Fruit fly (Drosophila melanogaster) whole organism, embryonic: ENCODE results near the gene Atac2.
A peak's percentile ranks its signal among the peaks of the same experiment; 100 is the strongest.

ENCODE experiments used
- C15 ChIP-seq: fragments of 200-800 bp; sonication (Bioruptor generic); IDR thresholded peaks from 3 replicates; pipeline ENCODE4 v1.3.6; 2022; ENCODE audit warnings: missing biosample characterization, missing genetic modification characterization
- CG11085 ChIP-seq: fragments of 200-800 bp; sonication (Bioruptor generic); IDR thresholded peaks from 2 replicates; pipeline ENCODE4 v1.3.6; 2022; ENCODE audit warnings: missing biosample characterization, missing genetic modification characterization
- CG11504 ChIP-seq: fragments of 200-800 bp; sonication (Bioruptor generic); optimal IDR thresholded peaks from 3 replicates; lab custom pipeline; 2019; ENCODE audit warnings: missing biosample characterization, mild to moderate bottlenecking, missing genetic modification characterization, moderate library complexity
- CG12071 ChIP-seq: fragments of 200-800 bp; sonication (Bioruptor generic); optimal IDR thresholded peaks from 3 replicates; lab custom pipeline; 2018; ENCODE audit warnings: missing biosample characterization, mild to moderate bottlenecking, missing genetic modification characterization
- CG13287 ChIP-seq: fragments of 200-800 bp; sonication (Bioruptor generic); IDR thresholded peaks from 2 replicates; pipeline ENCODE4 v1.3.6; 2022; ENCODE audit warnings: missing biosample characterization, missing genetic modification characterization; ENCODE audit not compliant: partially characterized antibody
- CG13775 ChIP-seq: fragments of 200-800 bp; sonication (Bioruptor generic); optimal IDR thresholded peaks from 3 replicates; lab custom pipeline; 2017; ENCODE audit warnings: missing biosample characterization, mild to moderate bottlenecking, missing genetic modification characterization
- CG1529 ChIP-seq: fragments of 200-800 bp; sonication (Bioruptor generic); optimal IDR thresholded peaks from 3 replicates; lab custom pipeline; 2018; ENCODE audit warnings: missing biosample characterization, missing genetic modification characterization
- CG17385 ChIP-seq: fragments of 200-800 bp; sonication (Bioruptor generic); optimal IDR thresholded peaks from 3 replicates; lab custom pipeline; 2018; ENCODE audit warnings: missing biosample characterization, mild to moderate bottlenecking, missing genetic modification characterization
- CG17912 ChIP-seq: fragments of 200-800 bp; sonication (Bioruptor generic); optimal IDR thresholded peaks from 2 replicates; lab custom pipeline; 2018; ENCODE audit warnings: missing biosample characterization, mild to moderate bottlenecking, missing genetic modification characterization
- CG2129 ChIP-seq: fragments of 200-800 bp; sonication (Bioruptor generic); IDR thresholded peaks from 2 replicates; pipeline ENCODE4 v1.3.6; 2022; ENCODE audit warnings: missing biosample characterization, missing genetic modification characterization; ENCODE audit not compliant: partially characterized antibody
- CG2199 ChIP-seq: fragments of 200-800 bp; sonication (Bioruptor generic); IDR thresholded peaks from 3 replicates; pipeline ENCODE4 v1.3.6; 2022; ENCODE audit warnings: missing biosample characterization, missing genetic modification characterization
- CG30403 ChIP-seq: fragments of 200-800 bp; sonication (Bioruptor generic); optimal IDR thresholded peaks from 3 replicates; lab custom pipeline; 2016; ENCODE audit warnings: missing biosample characterization, missing genetic modification characterization
- CG32767 ChIP-seq: fragments of 200-800 bp; sonication (Bioruptor generic); IDR thresholded peaks from 2 replicates; pipeline ENCODE4 v1.3.6; 2022; ENCODE audit warnings: missing biosample characterization, missing genetic modification characterization
- CG42726 ChIP-seq: fragments of 200-800 bp; sonication (Bioruptor generic); IDR thresholded peaks from 2 replicates; pipeline ENCODE4 v1.3.6; 2022; ENCODE audit warnings: missing biosample characterization, missing genetic modification characterization; ENCODE audit not compliant: partially characterized antibody
- CG6813 ChIP-seq: fragments of 200-800 bp; sonication (Bioruptor generic); optimal IDR thresholded peaks from 2 replicates; lab custom pipeline; 2017; ENCODE audit warnings: missing biosample characterization, missing genetic modification characterization, mild to moderate bottlenecking, moderate library complexity, missing genetic modification reagents
- CG7786 ChIP-seq: fragments of 200-800 bp; sonication (Bioruptor generic); optimal IDR thresholded peaks from 2 replicates; lab custom pipeline; 2016; ENCODE audit warnings: missing biosample characterization, missing genetic modification characterization
- Deaf1 ChIP-seq: fragments of 200-800 bp; optimal IDR thresholded peaks from 3 replicates; lab custom pipeline; 2019; ENCODE audit warnings: missing biosample characterization, mild to moderate bottlenecking, missing genetic modification characterization, moderate library complexity
- Drgx ChIP-seq: fragments of 200-800 bp; sonication (Bioruptor generic); IDR thresholded peaks from 2 replicates; pipeline ENCODE4 v1.3.6; 2022; ENCODE audit warnings: missing biosample characterization, missing genetic modification characterization
- Fer3 ChIP-seq: fragments of 200-800 bp; sonication (Bioruptor generic); optimal IDR thresholded peaks from 2 replicates; lab custom pipeline; 2018; ENCODE audit warnings: missing biosample characterization, mild to moderate bottlenecking, missing genetic modification characterization, moderate library complexity
- GATAe ChIP-seq: fragments of 200-800 bp; sonication (Bioruptor generic); conservative IDR thresholded peaks from 2 replicates; pipeline ENCODE4 v1.3.6; 2022; ENCODE audit warnings: missing biosample characterization, missing genetic modification characterization
- HLH54F ChIP-seq: fragments of 200-800 bp; sonication (Bioruptor generic); optimal IDR thresholded peaks from 3 replicates; lab custom pipeline; 2016; ENCODE audit warnings: missing biosample characterization, missing genetic modification characterization
- MTF-1 ChIP-seq: fragments of 200-800 bp; sonication (Bioruptor generic); optimal IDR thresholded peaks from 2 replicates; lab custom pipeline; 2018; ENCODE audit warnings: missing biosample characterization, mild to moderate bottlenecking, missing genetic modification characterization, borderline replicate concordance
- Med ChIP-seq: fragments of 200-800 bp; sonication (Bioruptor generic); peaks from one replicate; lab custom pipeline; 2016; ENCODE audit warnings: missing biosample characterization, missing genetic modification characterization, mild to moderate bottlenecking, inconsistent platforms, moderate library complexity
- Optix ChIP-seq: fragments of 200-800 bp; sonication (Bioruptor generic); IDR thresholded peaks from 3 replicates; pipeline ENCODE4 v1.3.6; 2022; ENCODE audit warnings: missing biosample characterization, missing genetic modification characterization
- Vsx1 ChIP-seq: fragments of 200-800 bp; sonication (Bioruptor generic); optimal IDR thresholded peaks from 2 replicates; lab custom pipeline; 2017; ENCODE audit warnings: missing biosample characterization, mild to moderate bottlenecking, missing genetic modification characterization, missing genetic modification reagents
- amos ChIP-seq: fragments of 200-800 bp; sonication (Bioruptor generic); IDR thresholded peaks from 2 replicates; pipeline ENCODE4 v1.3.6; 2022; ENCODE audit warnings: missing biosample characterization, missing genetic modification characterization; ENCODE audit not compliant: partially characterized antibody
- bsh ChIP-seq, 2 experiments: fragments of 200-800 bp; sonication (Bioruptor generic); optimal IDR thresholded peaks; 2 replicates each; lab custom pipeline; 2017 to 2018; ENCODE audit warnings: mild to moderate bottlenecking in 2 of 2, missing biosample characterization in 2 of 2, missing genetic modification characterization in 2 of 2, moderate library complexity in 1 of 2
- caup ChIP-seq: fragments of 200-800 bp; sonication (Bioruptor generic); optimal IDR thresholded peaks from 3 replicates; lab custom pipeline; 2017; ENCODE audit warnings: missing biosample characterization, mild to moderate bottlenecking, missing genetic modification characterization, moderate library complexity; ENCODE audit not compliant: severe bottlenecking
- dimm ChIP-seq: fragments of 200-800 bp; sonication (Bioruptor generic); IDR thresholded peaks from 2 replicates; pipeline ENCODE4 v1.3.6; 2022; ENCODE audit warnings: missing biosample characterization, missing genetic modification characterization
- dysf ChIP-seq: fragments of 200-800 bp; sonication (Bioruptor generic); IDR thresholded peaks from 3 replicates; pipeline ENCODE4 v1.3.6; 2022; ENCODE audit warnings: missing biosample characterization, missing genetic modification characterization
- esg ChIP-seq: fragments of 200-800 bp; sonication (Bioruptor generic); conservative IDR thresholded peaks from 2 replicates; pipeline ENCODE4 v1.3.6; 2022; ENCODE audit warnings: missing biosample characterization, missing genetic modification characterization
- fd3F ChIP-seq: fragments of 200-800 bp; sonication (Bioruptor generic); optimal IDR thresholded peaks from 2 replicates; lab custom pipeline; 2018; ENCODE audit warnings: missing biosample characterization, mild to moderate bottlenecking, missing genetic modification characterization, moderate library complexity
- gsb ChIP-seq: fragments of 200-800 bp; sonication (Bioruptor generic); IDR thresholded peaks from 2 replicates; pipeline ENCODE4 v1.3.6; 2022; ENCODE audit warnings: missing biosample characterization, missing genetic modification characterization
- kni ChIP-seq: fragments of 200-800 bp; sonication (Bioruptor generic); optimal IDR thresholded peaks from 3 replicates; lab custom pipeline; 2017; ENCODE audit warnings: mild to moderate bottlenecking, missing biosample characterization, missing genetic modification reagents, missing genetic modification characterization
- nau ChIP-seq: fragments of 200-800 bp; sonication (Bioruptor generic); optimal IDR thresholded peaks from 3 replicates; lab custom pipeline; 2017; ENCODE audit warnings: missing biosample characterization, mild to moderate bottlenecking, missing genetic modification characterization, missing genetic modification reagents
- p53 ChIP-seq: fragments of 200-800 bp; sonication (Bioruptor generic); optimal IDR thresholded peaks from 2 replicates; lab custom pipeline; 2016; ENCODE audit warnings: missing biosample characterization, missing genetic modification characterization
- pb ChIP-seq: fragments of 200-800 bp; sonication (Bioruptor generic); optimal IDR thresholded peaks from 3 replicates; lab custom pipeline; 2016; ENCODE audit warnings: missing biosample characterization, missing genetic modification characterization
- run ChIP-seq: fragments of 200-800 bp; sonication (Bioruptor generic); optimal IDR thresholded peaks from 3 replicates; lab custom pipeline; 2018; ENCODE audit warnings: missing biosample characterization, mild to moderate bottlenecking, missing genetic modification characterization
- sd ChIP-seq: fragments of 200-800 bp; sonication (Bioruptor generic); optimal IDR thresholded peaks from 3 replicates; lab custom pipeline; 2018; ENCODE audit warnings: missing biosample characterization, mild to moderate bottlenecking, missing genetic modification characterization, moderate library complexity
- tgo ChIP-seq: fragments of 200-800 bp; sonication (Bioruptor generic); IDR thresholded peaks from 3 replicates; pipeline ENCODE4 v1.3.6; 2022; ENCODE audit warnings: missing biosample characterization, missing genetic modification characterization
- tin ChIP-seq: fragments of 200-800 bp; sonication (Bioruptor generic); optimal IDR thresholded peaks from 3 replicates; lab custom pipeline; 2016; ENCODE audit warnings: missing biosample characterization, missing genetic modification characterization
- vnd ChIP-seq: fragments of 200-800 bp; sonication (Bioruptor generic); IDR thresholded peaks from 3 replicates; pipeline ENCODE4 v1.3.6; 2022; ENCODE audit warnings: missing biosample characterization, missing genetic modification characterization; ENCODE audit not compliant: partially characterized antibody
- wor ChIP-seq: fragments of 200-800 bp; sonication (Bioruptor generic); IDR thresholded peaks from 2 replicates; pipeline ENCODE4 v1.3.6; 2022; ENCODE audit warnings: missing biosample characterization, missing genetic modification characterization
- z ChIP-seq: fragments of 200-800 bp; sonication (Bioruptor generic); IDR thresholded peaks from 3 replicates; pipeline ENCODE4 v1.3.6; 2022; ENCODE audit warnings: missing biosample characterization, missing genetic modification characterization

The Atac2 gene

DNA sequence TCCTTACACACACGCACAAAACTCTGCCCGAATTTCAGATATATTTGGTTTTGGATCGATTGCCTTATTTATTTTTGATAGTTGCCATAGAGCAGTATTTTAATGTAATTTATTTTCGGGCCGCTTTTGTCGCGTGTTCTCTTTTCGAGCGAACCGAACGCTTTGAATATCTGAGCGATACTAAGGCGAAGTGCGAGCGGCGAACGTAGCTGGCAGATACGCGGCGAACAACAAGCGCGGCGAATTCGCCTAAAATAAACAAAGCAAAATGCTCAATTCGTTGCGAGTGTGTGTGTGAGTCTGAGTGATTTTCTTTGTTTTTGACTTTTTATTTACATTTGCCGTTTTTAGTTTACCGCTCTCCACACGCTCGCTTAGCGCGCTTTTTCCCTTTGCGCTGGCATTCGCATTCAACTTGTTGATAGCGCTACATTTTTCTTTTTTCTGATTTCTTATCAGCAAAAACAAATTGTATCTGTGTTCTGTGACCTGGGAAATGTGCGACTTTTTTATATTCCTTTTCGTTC lies 49.0 kb downstream of the Atac2 start (continued):
- TF ChIP-seq CG13775 (GFP tag; lab: Kevin White, UChicago) = no peak
- no peak for TF ChIP-seq HLH54F (GFP tag; lab: Kevin White, UChicago)
- TF ChIP-seq Deaf1 (tag; lab: Kevin White, UChicago) = peak; percentile 50
- peak; percentile 70 for TF ChIP-seq sd (tag; lab: Kevin White, UChicago)
- TF ChIP-seq dysf = no peak
- peak; percentile 63; the same call in 1 of the 3 replicates for TF ChIP-seq CG2199 (GFP tag; lab: Robert Waterston, UW)
- TF ChIP-seq CG17912 = no peak
- no peak for TF ChIP-seq Optix (GFP tag; lab: Robert Waterston, UW)
- TF ChIP-seq CG11504 = no peak
- TF ChIP-seq CG2129 = no peak
- peak; percentile 45; the same call in 1 of the 2 replicates for TF ChIP-seq amos (GFP tag; lab: Robert Waterston, UW)
- TF ChIP-seq run (tag; lab: Kevin White, UChicago) = no peak
- no peak for TF ChIP-seq CG30403 (GFP tag; lab: Kevin White, UChicago)
- no peak for TF ChIP-seq p53 (GFP tag; lab: Kevin White, UChicago)
- TF ChIP-seq Med (GFP tag; lab: Kevin White, UChicago) = peak; percentile 69
- no peak for TF ChIP-seq esg
- no peak for TF ChIP-seq fd3F (GFP tag; lab: Kevin White, UChicago)
- TF ChIP-seq CG42726 (GFP tag; lab: Robert Waterston, UW) = 0 out of 2 replicates have a peak, but pooled peaks have one; percentile 34
- no peak for TF ChIP-seq wor (GFP tag; lab: Robert Waterston, UW)
- no peak for TF ChIP-seq dimm
- no peak for TF ChIP-seq GATAe
- no peak for TF ChIP-seq MTF-1 (GFP tag; lab: Kevin White, UChicago)
- TF ChIP-seq CG17385 (GFP tag; lab: Kevin White, UChicago) = peak; percentile 40
- no peak for TF ChIP-seq tgo
- no peak for TF ChIP-seq CG32767
- peak; percentile 47 for TF ChIP-seq nau (GFP tag; lab: Kevin White, UChicago)
- no peak for TF ChIP-seq pb (GFP tag; lab: Kevin White, UChicago)
- no peak for TF ChIP-seq Fer3 (tag; lab: Kevin White, UChicago)
- TF ChIP-seq bsh (GFP tag; optimal IDR thresholded peaks at IDR 0.05; lab: Kevin White, UChicago) = peak in 1 of 2 experiments; percentile 73
- no peak for TF ChIP-seq C15 (GFP tag; lab: Robert Waterston, UW)
- TF ChIP-seq Drgx (GFP tag; lab: Robert Waterston, UW) = peak; percentile 67
- TF ChIP-seq kni = peak; percentile 40
- TF ChIP-seq CG13287 (GFP tag; lab: Robert Waterston, UW) = peak; percentile 29; the same call in 1 of the 2 replicates
- no peak for TF ChIP-seq gsb
- TF ChIP-seq CG11085 = no peak
- TF ChIP-seq CG1529 (GFP tag; lab: Kevin White, UChicago) = no peak
- peak; percentile 9 for TF ChIP-seq CG6813 (GFP tag; lab: Kevin White, UChicago)
- TF ChIP-seq caup (GFP tag; lab: Kevin White, UChicago) = peak; percentile 42
- TF ChIP-seq Vsx1 (GFP tag; lab: Kevin White, UChicago) = no peak
- peak; percentile 98 for TF ChIP-seq z (GFP tag; lab: Robert Waterston, UW)
- TF ChIP-seq tin (GFP tag; lab: Kevin White, UChicago) = no peak
- TF ChIP-seq vnd (GFP tag; lab: Robert Waterston, UW) = no peak
- no peak for TF ChIP-seq CG7786
- peak; percentile 42 for TF ChIP-seq CG12071 (GFP tag; lab: Kevin White, UChicago)
